Fruit fly (Drosophila melanogaster) whole organism, embryonic: ENCODE measurements around the gene CG10283.

ENCODE experiments used
- Atf6 ChIP-seq: fragments of 200-800 bp; sonication (Bioruptor generic); IDR thresholded peaks from 2 replicates; pipeline ENCODE4 v1.3.6; 2022; ENCODE audit warnings: missing biosample characterization, missing genetic modification characterization
- CG11085 ChIP-seq: fragments of 200-800 bp; sonication (Bioruptor generic); IDR thresholded peaks from 2 replicates; pipeline ENCODE4 v1.3.6; 2022; ENCODE audit warnings: missing biosample characterization, missing genetic modification characterization
- CG11560 ChIP-seq: fragments of 200-800 bp; sonication (Bioruptor generic); IDR thresholded peaks from 3 replicates; pipeline ENCODE4 v1.3.6; 2022; ENCODE audit warnings: missing biosample characterization, missing genetic modification characterization
- CG12104 ChIP-seq: fragments of 200-800 bp; sonication (Bioruptor generic); optimal IDR thresholded peaks from 3 replicates; lab custom pipeline; 2016; ENCODE audit warnings: missing biosample characterization, missing genetic modification characterization
- CG14860 ChIP-seq: fragments of 200-800 bp; sonication (Bioruptor generic); IDR thresholded peaks from 3 replicates; pipeline ENCODE4 v1.3.6; 2022; ENCODE audit warnings: missing biosample characterization, missing genetic modification characterization; ENCODE audit not compliant: partially characterized antibody
- CG17361 ChIP-seq: fragments of 200-800 bp; sonication (Bioruptor generic); IDR thresholded peaks from 3 replicates; pipeline ENCODE4 v1.3.6; 2022; ENCODE audit warnings: missing biosample characterization, missing genetic modification characterization
- CG17612 ChIP-seq: fragments of 200-800 bp; sonication (Bioruptor generic); IDR thresholded peaks from 2 replicates; pipeline ENCODE4 v1.3.6; 2022; ENCODE audit warnings: missing biosample characterization, missing genetic modification characterization
- CG2129 ChIP-seq: fragments of 200-800 bp; sonication (Bioruptor generic); IDR thresholded peaks from 2 replicates; pipeline ENCODE4 v1.3.6; 2022; ENCODE audit warnings: missing biosample characterization, missing genetic modification characterization; ENCODE audit not compliant: partially characterized antibody
- CG30020 ChIP-seq: fragments of 200-800 bp; optimal IDR thresholded peaks from 2 replicates; lab custom pipeline; 2019; ENCODE audit warnings: missing biosample characterization, mild to moderate bottlenecking, missing genetic modification characterization, moderate library complexity
- CG30431 ChIP-seq: fragments of 200-800 bp; sonication (Bioruptor generic); optimal IDR thresholded peaks from 2 replicates; lab custom pipeline; 2017; ENCODE audit warnings: missing biosample characterization, missing genetic modification characterization
- CG31388 ChIP-seq: fragments of 200-800 bp; sonication (Bioruptor generic); optimal IDR thresholded peaks from 2 replicates; lab custom pipeline; 2016; ENCODE audit warnings: missing biosample characterization, missing genetic modification characterization
- CG3281 ChIP-seq: fragments of 200-800 bp; sonication (Bioruptor generic); optimal IDR thresholded peaks from 3 replicates; lab custom pipeline; 2017; ENCODE audit warnings: missing biosample characterization, mild to moderate bottlenecking, missing genetic modification characterization
- CG34422 ChIP-seq: fragments of 200-800 bp; sonication (Bioruptor generic); IDR thresholded peaks from 3 replicates; pipeline ENCODE4 v1.3.6; 2022; ENCODE audit warnings: missing biosample characterization, missing genetic modification characterization
- CG4424 ChIP-seq: fragments of 200-800 bp; sonication (Bioruptor generic); optimal IDR thresholded peaks from 3 replicates; lab custom pipeline; 2016; ENCODE audit warnings: missing biosample characterization, missing genetic modification characterization
- CG6813 ChIP-seq: fragments of 200-800 bp; sonication (Bioruptor generic); optimal IDR thresholded peaks from 2 replicates; lab custom pipeline; 2017; ENCODE audit warnings: missing biosample characterization, missing genetic modification characterization, mild to moderate bottlenecking, moderate library complexity, missing genetic modification reagents
- CG6854 ChIP-seq: fragments of 200-800 bp; sonication (Bioruptor generic); optimal IDR thresholded peaks from 3 replicates; lab custom pipeline; 2017; ENCODE audit warnings: missing biosample characterization, mild to moderate bottlenecking, missing genetic modification characterization
- CG8089 ChIP-seq: fragments of 200-800 bp; sonication (Bioruptor generic); optimal IDR thresholded peaks from 3 replicates; lab custom pipeline; 2016; ENCODE audit warnings: missing biosample characterization, missing genetic modification characterization
- CG9437 ChIP-seq: fragments of 200-800 bp; sonication (Bioruptor generic); optimal IDR thresholded peaks from 2 replicates; lab custom pipeline; 2018; ENCODE audit warnings: missing biosample characterization, mild to moderate bottlenecking, missing genetic modification characterization
- D19B ChIP-seq: fragments of 200-800 bp; sonication (Bioruptor generic); optimal IDR thresholded peaks from 2 replicates; lab custom pipeline; 2017; ENCODE audit warnings: missing biosample characterization, mild to moderate bottlenecking, missing genetic modification characterization
- Deaf1 ChIP-seq: fragments of 200-800 bp; optimal IDR thresholded peaks from 3 replicates; lab custom pipeline; 2019; ENCODE audit warnings: missing biosample characterization, mild to moderate bottlenecking, missing genetic modification characterization, moderate library complexity
- Dip2 ChIP-seq: fragments of 200-800 bp; sonication (Bioruptor generic); IDR thresholded peaks from 2 replicates; pipeline ENCODE4 v1.3.6; 2022; ENCODE audit warnings: missing biosample characterization, missing genetic modification characterization
- HLH54F ChIP-seq: fragments of 200-800 bp; sonication (Bioruptor generic); optimal IDR thresholded peaks from 3 replicates; lab custom pipeline; 2016; ENCODE audit warnings: missing biosample characterization, missing genetic modification characterization
- Kr ChIP-seq: fragments of 200-800 bp; sonication (Bioruptor generic); optimal IDR thresholded peaks from 2 replicates; lab custom pipeline; 2017; ENCODE audit warnings: missing biosample characterization, mild to moderate bottlenecking, missing genetic modification characterization
- Med ChIP-seq: fragments of 200-800 bp; sonication (Bioruptor generic); peaks from one replicate; lab custom pipeline; 2016; ENCODE audit warnings: missing biosample characterization, missing genetic modification characterization, mild to moderate bottlenecking, inconsistent platforms, moderate library complexity
- PHDP ChIP-seq: fragments of 200-800 bp; sonication (Bioruptor generic); optimal IDR thresholded peaks from 3 replicates; lab custom pipeline; 2018; ENCODE audit warnings: missing biosample characterization, mild to moderate bottlenecking, missing genetic modification characterization, moderate library complexity
- Rx ChIP-seq: fragments of 200-800 bp; sonication (Bioruptor generic); IDR thresholded peaks from 2 replicates; pipeline ENCODE4 v1.3.6; 2022; ENCODE audit warnings: missing biosample characterization, missing genetic modification characterization
- bab2 ChIP-seq: fragments of 200-800 bp; sonication (Bioruptor generic); optimal IDR thresholded peaks from 2 replicates; lab custom pipeline; 2016; ENCODE audit warnings: missing biosample characterization, missing genetic modification characterization
- bbx ChIP-seq: fragments of 200-800 bp; sonication (Bioruptor generic); IDR thresholded peaks from 2 replicates; pipeline ENCODE4 v1.3.6; 2022; ENCODE audit warnings: missing biosample characterization, missing genetic modification characterization; ENCODE audit not compliant: partially characterized antibody
- br ChIP-seq: fragments of >200 bp; optimal IDR thresholded peaks from 2 replicates; lab custom pipeline; 2017
- btn ChIP-seq: fragments of 200-800 bp; sonication (Bioruptor generic); optimal IDR thresholded peaks from 2 replicates; lab custom pipeline; 2016; ENCODE audit warnings: missing biosample characterization, missing genetic modification characterization
- cato ChIP-seq: fragments of 200-800 bp; sonication (Bioruptor generic); optimal IDR thresholded peaks from 2 replicates; lab custom pipeline; 2016; ENCODE audit warnings: missing biosample characterization, missing genetic modification characterization, borderline replicate concordance
- caup ChIP-seq: fragments of 200-800 bp; sonication (Bioruptor generic); optimal IDR thresholded peaks from 3 replicates; lab custom pipeline; 2017; ENCODE audit warnings: missing biosample characterization, mild to moderate bottlenecking, missing genetic modification characterization, moderate library complexity; ENCODE audit not compliant: severe bottlenecking
- crol ChIP-seq: fragments of 200-800 bp; sonication (Bioruptor generic); IDR thresholded peaks from 2 replicates; pipeline ENCODE4 v1.3.6; 2022; ENCODE audit warnings: missing biosample characterization, missing genetic modification characterization
- da ChIP-seq: fragments of 200-800 bp; sonication (Bioruptor generic); optimal IDR thresholded peaks from 2 replicates; lab custom pipeline; 2016; ENCODE audit warnings: missing biosample characterization, missing genetic modification characterization
- dysf ChIP-seq: fragments of 200-800 bp; sonication (Bioruptor generic); IDR thresholded peaks from 3 replicates; pipeline ENCODE4 v1.3.6; 2022; ENCODE audit warnings: missing biosample characterization, missing genetic modification characterization
- esg ChIP-seq: fragments of 200-800 bp; sonication (Bioruptor generic); conservative IDR thresholded peaks from 2 replicates; pipeline ENCODE4 v1.3.6; 2022; ENCODE audit warnings: missing biosample characterization, missing genetic modification characterization
- eyg ChIP-seq: fragments of 200-800 bp; sonication (Bioruptor generic); optimal IDR thresholded peaks from 3 replicates; lab custom pipeline; 2016; ENCODE audit warnings: missing biosample characterization, missing genetic modification characterization
- ftz-f1 ChIP-seq: fragments of 200-800 bp; sonication (Bioruptor generic); optimal IDR thresholded peaks from 2 replicates; lab custom pipeline; 2016; ENCODE audit warnings: missing biosample characterization, missing genetic modification characterization
- klu ChIP-seq: fragments of 200-800 bp; sonication (Bioruptor generic); IDR thresholded peaks from 2 replicates; pipeline ENCODE4 v1.3.6; 2022; ENCODE audit warnings: missing biosample characterization, missing genetic modification characterization
- lola ChIP-seq, 3 experiments: fragments of >200 bp in 2 of 3; fragments of 200-800 bp in 1 of 3; sonication (Bioruptor generic) in 1 of 3; optimal IDR thresholded peaks; 2 replicates each; lab custom pipeline; 2017 to 2019; ENCODE audit warnings: missing biosample characterization in 3 of 3, missing genetic modification characterization in 3 of 3, mild to moderate bottlenecking in 1 of 3, moderate library complexity in 1 of 3
- luna ChIP-seq: fragments of 200-800 bp; sonication (Bioruptor generic); optimal IDR thresholded peaks from 2 replicates; lab custom pipeline; 2016; ENCODE audit warnings: missing biosample characterization, missing genetic modification characterization
- odd ChIP-seq: fragments of 200-800 bp; sonication (Bioruptor generic); optimal IDR thresholded peaks from 2 replicates; lab custom pipeline; 2017; ENCODE audit warnings: missing biosample characterization, mild to moderate bottlenecking, missing genetic modification characterization
- org-1 ChIP-seq: fragments of 200-800 bp; sonication (Bioruptor generic); optimal IDR thresholded peaks from 2 replicates; lab custom pipeline; 2017; ENCODE audit warnings: missing biosample characterization, missing genetic modification characterization
- pzg ChIP-seq: fragments of 200-800 bp; sonication (Bioruptor generic); optimal IDR thresholded peaks from 3 replicates; lab custom pipeline; 2018; ENCODE audit warnings: missing biosample characterization, mild to moderate bottlenecking, missing genetic modification characterization, moderate library complexity
- rib ChIP-seq: fragments of 200-800 bp; sonication (Bioruptor generic); IDR thresholded peaks from 2 replicates; pipeline ENCODE4 v1.3.6; 2022; ENCODE audit warnings: missing biosample characterization, missing genetic modification characterization
- ro ChIP-seq: fragments of 200-800 bp; sonication (Bioruptor generic); IDR thresholded peaks from 2 replicates; pipeline ENCODE4 v1.3.6; 2022; ENCODE audit warnings: missing biosample characterization, missing genetic modification characterization
- sima ChIP-seq: fragments of 200-800 bp; sonication (Bioruptor generic); optimal IDR thresholded peaks from 2 replicates; lab custom pipeline; 2016; ENCODE audit warnings: missing biosample characterization, missing genetic modification characterization
- slbo ChIP-seq: fragments of 200-800 bp; sonication (Bioruptor generic); IDR thresholded peaks from 2 replicates; pipeline ENCODE4 v1.3.6; 2022; ENCODE audit warnings: missing biosample characterization, missing genetic modification characterization
- ssp ChIP-seq: fragments of 200-800 bp; sonication (Bioruptor generic); IDR thresholded peaks from 2 replicates; pipeline ENCODE4 v1.3.6; 2022; ENCODE audit warnings: missing biosample characterization, missing genetic modification characterization
- stwl ChIP-seq: fragments of 200-800 bp; sonication (Bioruptor generic); optimal IDR thresholded peaks from 3 replicates; lab custom pipeline; 2018; ENCODE audit warnings: missing biosample characterization, mild to moderate bottlenecking, missing genetic modification characterization, moderate library complexity
- tap ChIP-seq: fragments of 200-800 bp; optimal IDR thresholded peaks from 3 replicates; lab custom pipeline; 2019; ENCODE audit warnings: missing biosample characterization, mild to moderate bottlenecking, missing genetic modification characterization, moderate library complexity
- tin ChIP-seq: fragments of 200-800 bp; sonication (Bioruptor generic); optimal IDR thresholded peaks from 3 replicates; lab custom pipeline; 2016; ENCODE audit warnings: missing biosample characterization, missing genetic modification characterization
- vfl ChIP-seq: fragments of 200-800 bp; sonication (Bioruptor generic); optimal IDR thresholded peaks from 2 replicates; lab custom pipeline; 2016; ENCODE audit warnings: missing biosample characterization, missing genetic modification characterization

The CG10283 gene

DNA sequence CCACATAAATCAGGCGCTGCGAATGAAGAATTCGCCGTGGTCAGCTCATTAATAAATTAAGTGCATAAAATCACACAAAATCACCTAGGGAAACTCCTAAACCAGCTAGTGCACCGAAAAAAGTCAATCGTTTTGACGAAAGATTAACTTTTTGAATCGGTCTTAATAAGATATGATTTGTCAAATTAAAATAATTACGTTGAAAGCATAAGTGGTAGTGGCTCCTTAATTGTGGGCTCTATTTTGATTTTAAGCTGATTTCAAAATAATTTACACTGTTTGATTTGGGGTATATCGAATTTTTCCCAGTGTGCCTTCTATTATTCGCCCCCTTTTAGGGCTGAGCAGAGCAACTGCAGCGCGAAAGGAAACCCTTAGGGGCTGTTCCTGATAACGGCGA lies 21.2 kb upstream of the CG10283 start (continued):
- TF ChIP-seq CG11560 (tag; lab: Robert Waterston, UW) (no peak), esg (GFP tag; lab: Robert Waterston, UW) (0 out of 2 replicates have a peak, but pooled peaks have one; percentile 10), CG9437 (GFP tag; lab: Kevin White, UChicago) (no peak), Atf6 (GFP tag; lab: Robert Waterston, UW) (no peak), bbx (GFP tag; lab: Robert Waterston, UW) (no peak), stwl (tag; lab: Kevin White, UChicago) (no peak), Kr (GFP tag; lab: Kevin White, UChicago) (no peak), klu (GFP tag; lab: Robert Waterston, UW) (no peak), cato (GFP tag; lab: Kevin White, UChicago) (no peak), CG11085 (GFP tag; lab: Robert Waterston, UW) (no peak), Med (GFP tag; lab: Kevin White, UChicago) (peak; percentile 70), btn (GFP tag; lab: Kevin White, UChicago) (peak; percentile 22), CG31388 (GFP tag; lab: Kevin White, UChicago) (no peak), CG30020 (tag; lab: Kevin White, UChicago) (no peak), ftz-f1 (no peak), Dip2 (GFP tag; lab: Robert Waterston, UW) (no peak), sima (GFP tag; lab: Kevin White, UChicago) (no peak), dysf (GFP tag; lab: Robert Waterston, UW) (no peak), CG8089 (GFP tag; lab: Kevin White, UChicago) (no peak), CG6854 (GFP tag; lab: Kevin White, UChicago) (no peak), odd (GFP tag; lab: Kevin White, UChicago) (no peak), bab2 (GFP tag; lab: Kevin White, UChicago) (peak; percentile 10), CG34422 (GFP tag; lab: Robert Waterston, UW) (no peak), CG4424 (peak; percentile 30), caup (GFP tag; lab: Kevin White, UChicago) (no peak), CG30431 (peak; percentile 1), D19B (GFP tag; lab: Kevin White, UChicago) (no peak), da (GFP tag; lab: Kevin White, UChicago) (no peak), crol (no peak), slbo (GFP tag; lab: Robert Waterston, UW) (no peak), CG12104 (GFP tag; lab: Kevin White, UChicago) (no peak), Rx (no peak), vfl (GFP tag; lab: Kevin White, UChicago) (no peak), CG17361 (GFP tag; lab: Robert Waterston, UW) (peak; percentile 36; the same call in 1 of the 3 replicates), br (lab: Kevin White, UChicago) (no peak), CG14860 (no peak), HLH54F (GFP tag; lab: Kevin White, UChicago) (no peak), lola (GFP tag; optimal IDR thresholded peaks at IDR 0.05; lab: Kevin White, UChicago) (peak in 1 of 3 experiments; percentile 59), org-1 (GFP tag; lab: Kevin White, UChicago) (no peak), ro (no peak), tap (tag; lab: Kevin White, UChicago) (peak; percentile 24), CG6813 (GFP tag; lab: Kevin White, UChicago) (peak; percentile 21), ssp (no peak), rib (no peak), CG17612 (GFP tag; lab: Robert Waterston, UW) (no peak), CG2129 (GFP tag; lab: Robert Waterston, UW) (no peak), PHDP (tag; lab: Kevin White, UChicago) (no peak), Deaf1 (tag; lab: Kevin White, UChicago) (peak; percentile 7), pzg (GFP tag; lab: Kevin White, UChicago) (no peak), eyg (GFP tag; lab: Kevin White, UChicago) (no peak), CG3281 (no peak), luna (GFP tag; lab: Kevin White, UChicago) (no peak), tin (GFP tag; lab: Kevin White, UChicago) (peak; percentile 36)
